Worm (Caenorhabditis elegans) whole organism, young adult: ENCODE results near the gene algn-9.
A peak's percentile ranks its signal among the peaks of the same experiment; 100 is the strongest.

Experiments used
- C17E4.6 ChIP-seq: fragments of 200-800 bp; sonication (Bioruptor generic); IDR thresholded peaks from 2 replicates; pipeline ENCODE4 v1.3.6; 2022; ENCODE audit warnings: missing genetic modification reagents, missing genetic modification characterization, missing compliant biosample characterization
- F39B2.1 ChIP-seq: fragments of 200-800 bp; sonication (Bioruptor generic); IDR thresholded peaks from 2 replicates; pipeline ENCODE4 v1.3.6; 2022; ENCODE audit warnings: missing genetic modification reagents, missing genetic modification characterization, missing compliant biosample characterization
- F49E8.2 ChIP-seq: sonication (generic microtip); optimal IDR thresholded peaks from 3 replicates; lab custom pipeline; 2017; ENCODE audit warnings: missing genetic modification characterization, mild to moderate bottlenecking, missing compliant biosample characterization, antibody characterized with exemption, moderate library complexity; ENCODE audit not compliant: insufficient read depth
- F57C9.4 ChIP-seq: sonication (generic microtip); optimal IDR thresholded peaks from 2 replicates; lab custom pipeline; 2017; ENCODE audit warnings: mild to moderate bottlenecking, missing genetic modification characterization, missing compliant biosample characterization
- K11D2.4 ChIP-seq: fragments of 200-800 bp; sonication (Bioruptor generic); IDR thresholded peaks from 2 replicates; pipeline ENCODE4 v1.3.6; 2022; ENCODE audit warnings: missing genetic modification reagents, missing genetic modification characterization, missing compliant biosample characterization
- K12H6.12 ChIP-seq: fragments of 200-800 bp; sonication (Bioruptor generic); optimal IDR thresholded peaks from 2 replicates; lab custom pipeline; 2018; ENCODE audit warnings: mild to moderate bottlenecking, missing genetic modification characterization, missing compliant biosample characterization
- Y53G8AR.9 ChIP-seq: fragments of 200-800 bp; sonication (Bioruptor generic); conservative IDR thresholded peaks from 2 replicates; pipeline ENCODE4 v1.3.6; 2022; ENCODE audit warnings: missing genetic modification reagents, missing genetic modification characterization, missing compliant biosample characterization
- aptf-2 ChIP-seq: fragments of 200-800 bp; sonication (Bioruptor generic); conservative IDR thresholded peaks from 2 replicates; pipeline ENCODE4 v1.3.6; 2022; ENCODE audit warnings: missing genetic modification reagents, missing genetic modification characterization, missing compliant biosample characterization
- atf-7 ChIP-seq: sonication (generic microtip); optimal IDR thresholded peaks from 2 replicates; lab custom pipeline; 2017; ENCODE audit warnings: mild to moderate bottlenecking, missing genetic modification characterization, missing compliant biosample characterization
- attf-5 ChIP-seq: fragments of 200-800 bp; sonication (Bioruptor generic); optimal IDR thresholded peaks from 2 replicates; lab custom pipeline; 2018; ENCODE audit warnings: mild to moderate bottlenecking, missing genetic modification characterization, missing compliant biosample characterization
- bed-2 ChIP-seq: fragments of 200-800 bp; sonication (Bioruptor generic); IDR thresholded peaks from 2 replicates; pipeline ENCODE4 v1.3.6; 2022; ENCODE audit warnings: missing genetic modification reagents, missing genetic modification characterization, missing compliant biosample characterization
- cebp-2 ChIP-seq: fragments of 200-800 bp; sonication (Bioruptor generic); IDR thresholded peaks from 2 replicates; pipeline ENCODE4 v1.3.6; 2022; ENCODE audit warnings: missing genetic modification characterization, missing compliant biosample characterization
- ceh-27 ChIP-seq: fragments of 200-800 bp; sonication (Bioruptor generic); optimal IDR thresholded peaks from 2 replicates; lab custom pipeline; 2018; ENCODE audit warnings: mild to moderate bottlenecking, missing genetic modification characterization, moderate library complexity, missing compliant biosample characterization
- ceh-40 ChIP-seq: fragments of 200-800 bp; sonication (Bioruptor generic); IDR thresholded peaks from 2 replicates; pipeline ENCODE4 v1.3.6; 2022; ENCODE audit warnings: missing genetic modification characterization, missing compliant biosample characterization
- dpff-1 ChIP-seq: sonication (generic microtip); optimal IDR thresholded peaks from 2 replicates; lab custom pipeline; 2017; ENCODE audit warnings: mild to moderate bottlenecking, missing genetic modification characterization, missing compliant biosample characterization
- ets-4 ChIP-seq: fragments of 200-800 bp; sonication (Bioruptor generic); optimal IDR thresholded peaks from 2 replicates; lab custom pipeline; 2018; ENCODE audit warnings: mild to moderate bottlenecking, missing genetic modification characterization, missing compliant biosample characterization
- hmg-20 ChIP-seq: fragments of 200-800 bp; sonication (Bioruptor generic); IDR thresholded peaks from 2 replicates; pipeline ENCODE4 v1.3.6; 2022; ENCODE audit warnings: missing genetic modification reagents, missing genetic modification characterization, missing compliant biosample characterization
- let-526 ChIP-seq: fragments of 200-800 bp; sonication (Bioruptor generic); IDR thresholded peaks from 2 replicates; pipeline ENCODE4 v1.3.6; 2022; ENCODE audit warnings: missing genetic modification reagents, missing genetic modification characterization, missing compliant biosample characterization
- let-607 ChIP-seq, 2 experiments: fragments of 200-800 bp in 1 of 2; sonication (Bioruptor generic) in 1 of 2; sonication (generic microtip) in 1 of 2; optimal IDR thresholded peaks; 2 replicates each; lab custom pipeline; 2016 to 2018; ENCODE audit warnings: mild to moderate bottlenecking in 2 of 2, missing compliant biosample characterization in 2 of 2, missing genetic modification characterization in 2 of 2, moderate library complexity in 2 of 2, missing genotype in 1 of 2
- lsl-1 ChIP-seq: fragments of 200-800 bp; sonication (Bioruptor generic); optimal IDR thresholded peaks from 2 replicates; lab custom pipeline; 2018; ENCODE audit warnings: mild to moderate bottlenecking, missing genetic modification characterization, moderate library complexity, missing compliant biosample characterization
- madf-3 ChIP-seq: fragments of 200-800 bp; sonication (Bioruptor generic); IDR thresholded peaks from 2 replicates; pipeline ENCODE4 v1.3.6; 2022; ENCODE audit warnings: missing genetic modification reagents, missing genetic modification characterization, missing compliant biosample characterization
- nfyb-1 ChIP-seq: fragments of 200-800 bp; sonication (Bioruptor generic); IDR thresholded peaks from 2 replicates; pipeline ENCODE4 v1.3.6; 2022; ENCODE audit warnings: missing genetic modification reagents, missing genetic modification characterization, missing compliant biosample characterization
- nhr-80 ChIP-seq: sonication (generic microtip); optimal IDR thresholded peaks from 2 replicates; lab custom pipeline; 2016; ENCODE audit warnings: missing genetic modification characterization, missing compliant biosample characterization
- rcor-1 ChIP-seq: fragments of 200-800 bp; sonication (Bioruptor generic); IDR thresholded peaks from 2 replicates; pipeline ENCODE4 v1.3.6; 2022; ENCODE audit warnings: missing genetic modification reagents, missing genetic modification characterization, missing compliant biosample characterization
- repo-1 ChIP-seq: sonication (generic microtip); optimal IDR thresholded peaks from 2 replicates; lab custom pipeline; 2017; ENCODE audit warnings: mild to moderate bottlenecking, missing genetic modification characterization, missing compliant biosample characterization
- snpc-4 ChIP-seq, 5 experiments: fragments of 150-350 bp in 1 of 5; sonication (generic microtip) in 4 of 5; optimal IDR thresholded peaks; 2 replicates each; lab custom pipeline; 2014 to 2018; ENCODE audit warnings: missing genetic modification characterization in 5 of 5, missing biosample characterization in 3 of 5, antibody characterized with exemption in 2 of 5, mild to moderate bottlenecking in 2 of 5, missing compliant biosample characterization in 2 of 5, missing genotype in 2 of 5, moderate library complexity in 2 of 5, missing genetic modification reagents in 1 of 5
- sptf-2 ChIP-seq: fragments of 200-800 bp; sonication (Bioruptor generic); optimal IDR thresholded peaks from 2 replicates; lab custom pipeline; 2018; ENCODE audit warnings: mild to moderate bottlenecking, missing genetic modification characterization, missing compliant biosample characterization
- tbx-9 ChIP-seq: sonication (generic microtip); optimal IDR thresholded peaks from 2 replicates; lab custom pipeline; 2016; ENCODE audit warnings: borderline replicate concordance, missing genetic modification characterization, inconsistent platforms, missing compliant biosample characterization
- tlf-1 ChIP-seq: fragments of 200-800 bp; sonication (Bioruptor generic); optimal IDR thresholded peaks from 2 replicates; lab custom pipeline; 2018; ENCODE audit warnings: mild to moderate bottlenecking, missing genetic modification characterization, missing compliant biosample characterization
- zim-3 ChIP-seq: sonication (generic microtip); optimal IDR thresholded peaks from 2 replicates; lab custom pipeline; 2017; ENCODE audit warnings: mild to moderate bottlenecking, missing genetic modification characterization, moderate library complexity, missing compliant biosample characterization
- ztf-18 ChIP-seq: sonication (generic microtip); optimal IDR thresholded peaks from 2 replicates; lab custom pipeline; 2016; ENCODE audit warnings: missing genotype, mild to moderate bottlenecking, missing genetic modification characterization, missing compliant biosample characterization
- ztf-3 ChIP-seq: fragments of 200-800 bp; sonication (Bioruptor generic); optimal IDR thresholded peaks from 2 replicates; lab custom pipeline; 2018; ENCODE audit warnings: mild to moderate bottlenecking, missing genetic modification characterization, missing compliant biosample characterization

The algn-9 gene

DNA sequence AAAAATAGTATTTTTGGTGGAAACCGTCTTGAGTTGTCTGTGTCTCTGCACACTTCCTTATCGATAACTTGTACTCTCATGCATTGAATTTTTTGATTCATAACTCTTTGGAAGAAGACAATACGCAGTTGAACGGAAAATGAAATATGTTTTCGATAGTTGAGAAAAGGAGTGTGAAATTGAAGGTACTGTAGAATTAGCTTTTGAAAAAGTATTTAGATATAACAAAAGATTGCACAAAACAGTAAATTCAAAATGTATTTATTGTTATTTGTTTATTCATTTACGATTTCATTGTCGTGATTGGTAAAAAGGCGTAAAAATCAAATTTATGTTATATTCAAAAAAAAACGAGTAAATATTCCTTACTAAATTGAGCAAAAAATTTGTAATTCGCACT lies 12.3 kb downstream of the algn-9 start, which contains the start of gene C14A4.7:
C14A4.7 (minus strand) TSS at position 101 of the 400 bp plus-strand sequence.
- TF ChIP-seq nhr-80 (tag; lab: Kevin White, UChicago) (peak; percentile 23), Y53G8AR.9 (GFP tag; lab: Robert Waterston, UW) (no peak), K11D2.4 (GFP tag; lab: Robert Waterston, UW) (no peak)
- TF ChIP-seq, all 124 proteins: peak for 1

DNA sequence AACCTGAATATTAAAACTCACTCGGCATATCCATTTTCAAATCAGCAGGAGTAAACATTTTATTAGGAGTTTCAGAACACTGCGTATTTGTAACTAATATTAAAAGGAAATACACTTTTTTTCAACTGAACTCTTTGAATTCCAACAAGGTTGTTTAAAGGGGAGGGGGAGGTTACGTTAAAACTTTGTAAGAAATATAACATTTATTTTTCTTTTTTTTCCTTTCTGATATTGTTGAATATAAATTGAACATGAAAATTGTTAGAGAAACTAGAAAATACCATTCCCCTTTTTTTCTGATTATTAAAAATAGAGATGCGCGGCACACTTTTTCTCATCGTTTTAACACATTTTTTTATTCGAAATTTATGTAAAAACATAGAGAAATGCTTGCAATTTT lies 13.9 kb downstream of the algn-9 start, which contains the start of gene C14A4.8:
C14A4.8 (minus strand) TSS at position 101 of the 400 bp plus-strand sequence.
- TF ChIP-seq C17E4.6 (no peak), sptf-2 (GFP tag; lab: Kevin White, UChicago) (no peak), ceh-40 (no peak), hmg-20 (GFP tag; lab: Robert Waterston, UW) (no peak), bed-2 (no peak), F49E8.2 (tag; lab: Kevin White, UChicago) (no peak), snpc-4 (GFP tag; optimal IDR thresholded peaks at IDR 0.05; lab: Kevin White, UChicago) (no peak), snpc-4 (tag; optimal IDR thresholded peaks at IDR 0.05; lab: Kevin White, UChicago) (no peak), K12H6.12 (tag; lab: Kevin White, UChicago) (no peak), ets-4 (GFP tag; lab: Kevin White, UChicago) (no peak)

- TF ChIP-seq let-607 (tag; optimal IDR thresholded peaks at IDR 0.05; lab: Kevin White, UChicago) (no peak), F57C9.4 (tag; lab: Kevin White, UChicago) (no peak), atf-7 (tag; lab: Kevin White, UChicago) (no peak), ceh-27 (GFP tag; lab: Kevin White, UChicago) (no peak), dpff-1 (tag; lab: Kevin White, UChicago) (no peak), F49E8.2 (tag; lab: Kevin White, UChicago) (no peak), ztf-18 (tag; lab: Kevin White, UChicago) (no peak), repo-1 (no peak), cebp-2 (GFP tag; lab: Robert Waterston, UW) (no peak), zim-3 (tag; lab: Kevin White, UChicago) (no peak), nhr-80 (tag; lab: Kevin White, UChicago) (no peak), C17E4.6 (no peak), F39B2.1 (no peak), nfyb-1 (GFP tag; lab: Robert Waterston, UW) (no peak), hmg-20 (GFP tag; lab: Robert Waterston, UW) (no peak)
Measured at ce11 chrII:10598970-10599369, 14.8 kb downstream of the algn-9 start, which contains the start of gene C14A4.9. Gene C14A4.9, plus strand, starts transcription at chrII:10599337.

ce11 chrII:10602184-10602583 lies 18.0 kb downstream of the algn-9 start, which contains the start of gene srv-2:
Gene srv-2, minus strand, starts transcription at chrII:10602284.
- TF ChIP-seq aptf-2: no peak
- no peak for TF ChIP-seq let-526
- no peak for TF ChIP-seq madf-3 (GFP tag; lab: Robert Waterston, UW)
- TF ChIP-seq rcor-1 (GFP tag; lab: Robert Waterston, UW): no peak
- TF ChIP-seq tlf-1 (GFP tag; lab: Kevin White, UChicago): no peak
- TF ChIP-seq lsl-1 (GFP tag; lab: Kevin White, UChicago): no peak
- TF ChIP-seq ztf-3 (GFP tag; lab: Kevin White, UChicago): no peak
- TF ChIP-seq tbx-9 (tag; lab: Kevin White, UChicago): no peak
- no peak for TF ChIP-seq attf-5 (GFP tag; lab: Kevin White, UChicago)
- TF ChIP-seq, all 124 proteins: peak for 0
